Fruit fly (Drosophila melanogaster): ENCODE measurements around the gene CG5397.

CG5397 gene

dm6 chr2L:1218475-1218874, 21.4 kb upstream of the CG5397 start:
- TF ChIP-seq insv (optimal IDR thresholded peaks at IDR 0.05) = no peak
- no peak for TF ChIP-seq psq (optimal IDR thresholded peaks at IDR 0.05)
- TF ChIP-seq Sin3A (optimal IDR thresholded peaks at IDR 0.05) = no peak
- no peak for TF ChIP-seq Myc (optimal IDR thresholded peaks at IDR 0.05)
- TF ChIP-seq h (optimal IDR thresholded peaks at IDR 0.05) = no peak
- no peak for TF ChIP-seq ttk (optimal IDR thresholded peaks at IDR 0.05)

- TF ChIP-seq ttk (optimal IDR thresholded peaks at IDR 0.05) = no peak
- no peak for TF ChIP-seq Myc (optimal IDR thresholded peaks at IDR 0.05)
- TF ChIP-seq insv (optimal IDR thresholded peaks at IDR 0.05) = no peak
These were observed 20.8 kb upstream of the CG5397 start, which contains the start of gene CG42329 for dm6 chr2L:1218993-1219392. Gene CG42329, plus strand, starts transcription at chr2L:1219293.

- TF ChIP-seq h (optimal IDR thresholded peaks at IDR 0.05) = no peak
- TF ChIP-seq Sin3A (optimal IDR thresholded peaks at IDR 0.05) = no peak
- no peak for TF ChIP-seq psq (optimal IDR thresholded peaks at IDR 0.05)
- TF ChIP-seq ttk (optimal IDR thresholded peaks at IDR 0.05) = no peak
- no peak for TF ChIP-seq Myc (optimal IDR thresholded peaks at IDR 0.05)
- TF ChIP-seq insv (optimal IDR thresholded peaks at IDR 0.05) = no peak
These were observed 9.1 kb upstream of the CG5397 start for dm6 chr2L:1230691-1231090.

- TF ChIP-seq ttk (optimal IDR thresholded peaks at IDR 0.05) (no peak), Sin3A (optimal IDR thresholded peaks at IDR 0.05) (no peak), psq (optimal IDR thresholded peaks at IDR 0.05) (no peak), h (optimal IDR thresholded peaks at IDR 0.05) (no peak), Myc (optimal IDR thresholded peaks at IDR 0.05) (no peak)
These were observed 13.4 kb downstream of the CG5397 start for dm6 chr2L:1253235-1253634.

dm6 chr2L:1256039-1256438, 16.2 kb downstream of the CG5397 start, which contains the start of gene robo3:
Gene robo3, plus strand, starts transcription at chr2L:1256417.
- TF ChIP-seq ttk (optimal IDR thresholded peaks at IDR 0.05) = no peak
- no peak for TF ChIP-seq Sin3A (optimal IDR thresholded peaks at IDR 0.05)
- TF ChIP-seq Myc (optimal IDR thresholded peaks at IDR 0.05) = no peak
- TF ChIP-seq h (optimal IDR thresholded peaks at IDR 0.05) = no peak
- TF ChIP-seq insv (optimal IDR thresholded peaks at IDR 0.05) = no peak
- no peak for TF ChIP-seq psq (optimal IDR thresholded peaks at IDR 0.05)

- TF ChIP-seq ttk (optimal IDR thresholded peaks at IDR 0.05) (no peak), psq (optimal IDR thresholded peaks at IDR 0.05) (no peak), Myc (optimal IDR thresholded peaks at IDR 0.05) (no peak), insv (optimal IDR thresholded peaks at IDR 0.05) (no peak), h (optimal IDR thresholded peaks at IDR 0.05) (no peak), Sin3A (optimal IDR thresholded peaks at IDR 0.05) (no peak)
These were observed 22.8 kb downstream of the CG5397 start for dm6 chr2L:1262684-1263083.
